Worm (Caenorhabditis elegans): ENCODE data around the gene utx-1.

Gene utx-1

ce11 chrX:8605005-8605404 is 48.1 kb downstream of the utx-1 start, which contains the start of the genes H35N09.2 and H35N09.1:
Gene H35N09.2 (minus strand): TSS chrX:8605058.
Gene H35N09.1 (plus strand): TSS chrX:8605339.
- TF ChIP-seq nhr-6 (tag; optimal IDR thresholded peaks at IDR 0.05) (peak; percentile 34), lsy-2 (tag; optimal IDR thresholded peaks at IDR 0.05) (peak in 1 of 2 experiments; percentile 55), nhr-111 (GFP tag; optimal IDR thresholded peaks at IDR 0.05) (no peak), ceh-44 (GFP tag; IDR thresholded peaks at IDR 0.05) (no peak), duxl-1 (tag; optimal IDR thresholded peaks at IDR 0.05; ENCODE audit: poor library complexity) (no peak), mdl-1 (tag; optimal IDR thresholded peaks at IDR 0.05) (no peak), nhr-28 (tag; optimal IDR thresholded peaks at IDR 0.05) (peak; percentile 41), lir-3 (tag; optimal IDR thresholded peaks at IDR 0.05) (no peak), hlh-11 (tag; optimal IDR thresholded peaks at IDR 0.05) (peak; percentile 48), nhr-10 (tag; optimal IDR thresholded peaks at IDR 0.05) (no peak), F44E2.7 (GFP tag; IDR thresholded peaks at IDR 0.05) (no peak), nhr-237 (tag; optimal IDR thresholded peaks at IDR 0.05) (no peak), dve-1 (tag; optimal IDR thresholded peaks at IDR 0.05; ENCODE audit: insufficient read depth) (peak; percentile 63), dpl-1 (GFP tag; optimal IDR thresholded peaks at IDR 0.05) (peak; percentile 52), hmg-1.1 (GFP tag; IDR thresholded peaks at IDR 0.05) (peak; percentile 50; the same call in 1 of the 2 replicates), ztf-11 (tag; optimal IDR thresholded peaks at IDR 0.05) (no peak), mep-1 (tag; optimal IDR thresholded peaks at IDR 0.05) (peak; percentile 60), dmd-6 (GFP tag; IDR thresholded peaks at IDR 0.05) (peak; percentile 39; the same call in 1 of the 2 replicates), mes-2 (tag; optimal IDR thresholded peaks at IDR 0.05; ENCODE audit: poor library complexity, severe bottlenecking) (peak; percentile 71), cey-2 (tag; optimal IDR thresholded peaks at IDR 0.05; ENCODE audit: borderline replicate concordance, insufficient read depth) (no peak), daf-16 (GFP tag; optimal IDR thresholded peaks at IDR 0.05) (no peak), daf-16 (tag; optimal IDR thresholded peaks at IDR 0.05) (peak; percentile 83), daf-8 (GFP tag; IDR thresholded peaks at IDR 0.05) (no peak), pha-4 (GFP tag; IDR thresholded peaks at IDR 0.05) (no peak), pha-4 (tag; optimal IDR thresholded peaks at IDR 0.05) (peak; percentile 85), hif-1 (tag; optimal IDR thresholded peaks at IDR 0.05) (peak in 1 of 2 experiments; percentile 12)

- TF ChIP-seq Y5F2A.4 (GFP tag; optimal IDR thresholded peaks at IDR 0.05) (peak; percentile 22), ceh-28 (tag; optimal IDR thresholded peaks at IDR 0.05) (no peak), pqm-1 (tag; optimal IDR thresholded peaks at IDR 0.05) (peak; percentile 18), pha-4 (GFP tag; IDR thresholded peaks at IDR 0.05) (peak; percentile 66; the same call in 1 of the 2 replicates), pha-4 (tag; optimal IDR thresholded peaks at IDR 0.05) (no peak), ZK337.2 (GFP tag; IDR thresholded peaks at IDR 0.05) (peak; percentile 67; the same call in 1 of the 2 replicates), nhr-102 (tag; optimal IDR thresholded peaks at IDR 0.05) (peak; percentile 67), spr-3 (GFP tag; optimal IDR thresholded peaks at IDR 0.05) (peak; percentile 69), nhr-28 (tag; optimal IDR thresholded peaks at IDR 0.05) (peak; percentile 15), zag-1 (tag; optimal IDR thresholded peaks at IDR 0.05) (no peak), php-3 (GFP tag; IDR thresholded peaks at IDR 0.05) (peak; percentile 71), mep-1 (tag; optimal IDR thresholded peaks at IDR 0.05) (peak; percentile 40), dmd-8 (GFP tag; IDR thresholded peaks at IDR 0.05) (peak; percentile 74; the same call in 1 of the 2 replicates), F10B5.3 (tag; optimal IDR thresholded peaks at IDR 0.05) (no peak), mdl-1 (tag; optimal IDR thresholded peaks at IDR 0.05) (peak in 1 of 2 experiments; percentile 0), spr-1 (tag; optimal IDR thresholded peaks at IDR 0.05) (peak; percentile 5), T26A8.4 (GFP tag; IDR thresholded peaks at IDR 0.05) (peak; percentile 75; the same call in 1 of the 2 replicates), unc-62 (GFP tag; optimal IDR thresholded peaks at IDR 0.05 in 1 of 2) (peak in 1 of 2 experiments; percentile 57), unc-62 (tag; optimal IDR thresholded peaks at IDR 0.05) (no peak), lin-1 (GFP tag; IDR thresholded peaks at IDR 0.05) (peak; percentile 69; the same call in 1 of the 2 replicates), madf-5 (GFP tag; IDR thresholded peaks at IDR 0.05) (peak; percentile 44 to 72; a peak in 1 of 4 replicates), madf-9 (GFP tag; conservative IDR thresholded peaks at IDR 0.05) (peak; percentile 75), hmg-1.1 (GFP tag; IDR thresholded peaks at IDR 0.05) (peak; percentile 75), nhr-111 (GFP tag; optimal IDR thresholded peaks at IDR 0.05) (peak; percentile 56), hlh-30 (tag; optimal IDR thresholded peaks at IDR 0.05; ENCODE audit: insufficient read depth) (peak; percentile 57), ceh-20 (GFP tag; IDR thresholded peaks at IDR 0.05) (0 out of 2 replicates have a peak, but pooled peaks have one; percentile 28), Y105C5A.15 (GFP tag; IDR thresholded peaks at IDR 0.05) (peak; percentile 75; the same call in 1 of the 2 replicates), F26F4.8 (GFP tag; conservative IDR thresholded peaks at IDR 0.05) (peak; percentile 92), F37D6.2 (tag; optimal IDR thresholded peaks at IDR 0.05) (peak; percentile 14), zfp-2 (tag; optimal IDR thresholded peaks at IDR 0.05) (no peak)
Observed at ce11 chrX:8608756-8609155, 51.8 kb downstream of the utx-1 start.

Data from whole organism, L4 larva.